Worm (Caenorhabditis elegans) whole organism, L3 larva: ENCODE data around the gene C13A2.10.

Experiments used
- R02D3.7 ChIP-seq: fragments of 150-350 bp; optimal IDR thresholded peaks from 2 replicates; lab custom pipeline; 2014; ENCODE audit warnings: missing biosample characterization, missing genetic modification characterization
- aly-2 ChIP-seq: fragments of 150-350 bp; optimal IDR thresholded peaks from 2 replicates; lab custom pipeline; 2014; ENCODE audit warnings: missing biosample characterization, missing genetic modification characterization
- ama-1 ChIP-seq: fragments of 150-350 bp; optimal IDR thresholded peaks from 2 replicates; lab custom pipeline; 2018
- ceh-16 ChIP-seq: sonication (generic microtip); optimal IDR thresholded peaks from 2 replicates; lab custom pipeline; 2017; ENCODE audit warnings: missing biosample characterization, missing genetic modification characterization
- ceh-82 ChIP-seq: fragments of 150-350 bp; optimal IDR thresholded peaks from 2 replicates; lab custom pipeline; 2014; ENCODE audit warnings: missing biosample characterization, missing genetic modification characterization
- daf-12 ChIP-seq: fragments of 150-350 bp; optimal IDR thresholded peaks from 2 replicates; lab custom pipeline; 2014; ENCODE audit warnings: missing biosample characterization, missing genetic modification reagents, missing genetic modification characterization
- egl-27 ChIP-seq: sonication (generic microtip); optimal IDR thresholded peaks from 4 replicates; lab custom pipeline; 2017; ENCODE audit warnings: missing biosample characterization, missing genetic modification reagents, missing genetic modification characterization
- elt-1 ChIP-seq: fragments of 150-350 bp; optimal IDR thresholded peaks from 2 replicates; lab custom pipeline; 2014; ENCODE audit warnings: missing biosample characterization, missing genetic modification characterization
- elt-2 ChIP-seq: sonication (generic microtip); optimal IDR thresholded peaks from 2 replicates; lab custom pipeline; 2016; ENCODE audit warnings: missing genetic modification reagents, mild to moderate bottlenecking, missing genetic modification characterization, missing compliant biosample characterization
- elt-3 ChIP-seq, 3 experiments: fragments of 150-350 bp in 1 of 3; sonication (generic microtip) in 2 of 3; optimal IDR thresholded peaks; 2 replicates in 2 of 3; 4 replicates in 1 of 3; lab custom pipeline; 2014 to 2017; ENCODE audit warnings: missing biosample characterization in 3 of 3, missing genetic modification characterization in 3 of 3
- eor-1 ChIP-seq, 2 experiments: fragments of 150-350 bp; optimal IDR thresholded peaks; 2 replicates each; lab custom pipeline; 2014 to 2018; ENCODE audit warnings: missing biosample characterization in 2 of 2, missing genetic modification characterization in 2 of 2
- fkh-10 ChIP-seq: sonication (generic microtip); optimal IDR thresholded peaks from 2 replicates; lab custom pipeline; 2017; ENCODE audit warnings: missing biosample characterization, missing genetic modification reagents, missing genetic modification characterization
- fos-1 ChIP-seq: fragments of 150-350 bp; optimal IDR thresholded peaks from 2 replicates; lab custom pipeline; 2014; ENCODE audit warnings: missing biosample characterization, missing genetic modification characterization
- hmg-11 ChIP-seq: sonication (generic microtip); optimal IDR thresholded peaks from 2 replicates; lab custom pipeline; 2016; ENCODE audit warnings: missing genetic modification characterization, missing compliant biosample characterization
- jun-1 ChIP-seq: fragments of 150-350 bp; optimal IDR thresholded peaks from 2 replicates; lab custom pipeline; 2014; ENCODE audit warnings: missing biosample characterization, missing genetic modification reagents, missing genetic modification characterization
- lin-15B ChIP-seq: fragments of 150-350 bp; optimal IDR thresholded peaks from 2 replicates; lab custom pipeline; 2014; ENCODE audit warnings: missing biosample characterization, missing genetic modification characterization
- lin-39 ChIP-seq: fragments of 150-350 bp; optimal IDR thresholded peaks from 2 replicates; lab custom pipeline; 2018; ENCODE audit warnings: missing biosample characterization, missing genetic modification reagents, missing genetic modification characterization
- lsy-12 ChIP-seq: sonication (generic microtip); optimal IDR thresholded peaks from 2 replicates; lab custom pipeline; 2016; ENCODE audit warnings: mild to moderate bottlenecking, missing genetic modification characterization, missing compliant biosample characterization
- mdl-1 ChIP-seq: fragments of 150-350 bp; optimal IDR thresholded peaks from 2 replicates; lab custom pipeline; 2014; ENCODE audit warnings: missing biosample characterization, missing genetic modification characterization
- mml-1 ChIP-seq: fragments of 150-350 bp; sonication (generic microtip); optimal IDR thresholded peaks from 3 replicates; lab custom pipeline; 2014; ENCODE audit warnings: missing biosample characterization, missing genetic modification characterization
- nfya-1 ChIP-seq: sonication (generic microtip); optimal IDR thresholded peaks from 2 replicates; lab custom pipeline; 2017; ENCODE audit warnings: missing genetic modification characterization, mild to moderate bottlenecking, missing compliant biosample characterization, antibody characterized with exemption, moderate library complexity; ENCODE audit not compliant: insufficient read depth
- nhr-11 ChIP-seq: fragments of 150-350 bp; optimal IDR thresholded peaks from 2 replicates; lab custom pipeline; 2014; ENCODE audit warnings: missing biosample characterization, missing genetic modification characterization
- nhr-12 ChIP-seq: fragments of 150-350 bp; optimal IDR thresholded peaks from 2 replicates; lab custom pipeline; 2014; ENCODE audit warnings: missing biosample characterization, missing genetic modification characterization
- nhr-23 ChIP-seq: fragments of 150-350 bp; optimal IDR thresholded peaks from 2 replicates; lab custom pipeline; 2014; ENCODE audit warnings: missing biosample characterization, missing genetic modification reagents, missing genetic modification characterization
- nhr-237 ChIP-seq: fragments of 150-350 bp; optimal IDR thresholded peaks from 2 replicates; lab custom pipeline; 2014; ENCODE audit warnings: missing biosample characterization, missing genetic modification characterization
- nhr-28 ChIP-seq: fragments of 150-350 bp; optimal IDR thresholded peaks from 2 replicates; lab custom pipeline; 2014; ENCODE audit warnings: missing biosample characterization, missing genetic modification characterization
- nhr-43 ChIP-seq: sonication (generic microtip); optimal IDR thresholded peaks from 2 replicates; lab custom pipeline; 2016; ENCODE audit warnings: mild to moderate bottlenecking, missing genetic modification characterization, missing compliant biosample characterization; ENCODE audit not compliant: poor library complexity, severe bottlenecking
- nhr-67 ChIP-seq: fragments of 150-350 bp; optimal IDR thresholded peaks from 2 replicates; lab custom pipeline; 2014; ENCODE audit warnings: missing biosample characterization, missing genetic modification characterization
- nhr-76 ChIP-seq: fragments of 150-350 bp; sonication (generic microtip); optimal IDR thresholded peaks from 5 replicates; lab custom pipeline; 2014; ENCODE audit warnings: missing biosample characterization, missing genetic modification characterization
- nhr-77 ChIP-seq: fragments of 150-350 bp; optimal IDR thresholded peaks from 2 replicates; lab custom pipeline; 2014; ENCODE audit warnings: missing biosample characterization, missing genetic modification characterization
- pha-4 ChIP-seq: fragments of 150-350 bp; optimal IDR thresholded peaks from 2 replicates; lab custom pipeline; 2014; ENCODE audit warnings: missing biosample characterization, missing genetic modification reagents, missing genetic modification characterization
- sea-2 ChIP-seq: fragments of 150-350 bp; sonication (generic microtip); optimal IDR thresholded peaks from 4 replicates; lab custom pipeline; 2014; ENCODE audit warnings: missing biosample characterization, missing genetic modification reagents, missing genetic modification characterization
- skn-1 ChIP-seq: fragments of 150-350 bp; optimal IDR thresholded peaks from 2 replicates; lab custom pipeline; 2014; ENCODE audit warnings: missing biosample characterization, missing genetic modification characterization
- snpc-4 ChIP-seq: fragments of 150-350 bp; optimal IDR thresholded peaks from 2 replicates; lab custom pipeline; 2014; ENCODE audit warnings: missing biosample characterization, missing genetic modification characterization
- tbx-2 ChIP-seq: sonication (generic microtip); optimal IDR thresholded peaks from 2 replicates; lab custom pipeline; 2016; ENCODE audit warnings: mild to moderate bottlenecking, missing genetic modification characterization, missing compliant biosample characterization
- unc-39 ChIP-seq: sonication (generic microtip); optimal IDR thresholded peaks from 4 replicates; lab custom pipeline; 2017; ENCODE audit warnings: missing biosample characterization, missing genetic modification characterization
- unc-62 ChIP-seq: fragments of 150-350 bp; sonication (generic microtip); optimal IDR thresholded peaks from 4 replicates; lab custom pipeline; 2014; ENCODE audit warnings: missing biosample characterization, missing genetic modification reagents, missing genetic modification characterization
- zag-1 ChIP-seq: fragments of 150-350 bp; optimal IDR thresholded peaks from 2 replicates; lab custom pipeline; 2014; ENCODE audit warnings: missing biosample characterization, missing genetic modification characterization
- ztf-11 ChIP-seq: fragments of 150-350 bp; optimal IDR thresholded peaks from 2 replicates; lab custom pipeline; 2014; ENCODE audit warnings: missing biosample characterization, missing genetic modification characterization
- ztf-4 ChIP-seq: fragments of 150-350 bp; optimal IDR thresholded peaks from 2 replicates; lab custom pipeline; 2014; ENCODE audit warnings: missing biosample characterization, missing genetic modification characterization

C13A2.10 gene

DNA sequence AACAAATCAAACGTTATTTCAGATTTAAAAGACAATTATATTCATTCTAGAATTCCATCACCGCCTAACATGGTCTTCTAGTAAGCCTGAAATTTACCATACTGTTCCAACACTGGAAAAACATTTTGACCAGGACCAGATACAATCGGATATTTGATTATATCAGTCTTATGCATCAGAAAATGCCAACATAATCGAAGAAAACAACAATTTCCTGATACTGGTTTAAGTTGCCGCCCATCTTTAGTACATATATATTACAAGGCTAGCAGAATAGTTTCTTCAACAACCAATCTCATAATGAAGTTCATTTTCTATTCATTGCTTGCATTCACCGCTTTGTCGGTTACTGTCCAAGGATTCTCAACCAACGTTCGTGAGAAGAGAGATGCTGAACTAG lies 15.9 kb downstream of the C13A2.10 start, which contains the start of gene C13A2.12:
C13A2.12 (plus strand) TSS at position 301 of the 400 bp plus-strand sequence.
- TF ChIP-seq elt-2 (tag; lab: Kevin White, UChicago): no peak
- TF ChIP-seq tbx-2 (tag; lab: Kevin White, UChicago): no peak
- TF ChIP-seq nhr-28 (tag; lab: Kevin White, UChicago): no peak

- TF ChIP-seq lin-15B (tag; lab: Kevin White, UChicago) (no peak), tbx-2 (tag; lab: Kevin White, UChicago) (no peak), hmg-11 (tag; lab: Kevin White, UChicago) (no peak), lin-39 (tag; lab: Kevin White, UChicago) (no peak), elt-1 (no peak), eor-1 (tag; optimal IDR thresholded peaks at IDR 0.05; lab: Kevin White, UChicago) (no peak), nhr-237 (tag; lab: Kevin White, UChicago) (no peak), elt-3 (tag; optimal IDR thresholded peaks at IDR 0.05; lab: Kevin White, UChicago) (no peak), fos-1 (tag; lab: Kevin White, UChicago) (no peak), nhr-77 (no peak), jun-1 (tag; lab: Kevin White, UChicago) (no peak), nhr-67 (tag; lab: Kevin White, UChicago) (no peak), zag-1 (tag; lab: Kevin White, UChicago) (no peak), ztf-4 (tag; lab: Kevin White, UChicago) (no peak), nfya-1 (tag; lab: Kevin White, UChicago) (no peak), ama-1 (lab: Kevin White, UChicago) (no peak)
- TF ChIP-seq, all 47 proteins: peak for 0
Measured at ce11 chrV:7255095-7255494, 19.8 kb downstream of the C13A2.10 start, which contains the start of gene C05C8.8. C05C8.8 (minus strand) TSS chrV:7255195.

DNA sequence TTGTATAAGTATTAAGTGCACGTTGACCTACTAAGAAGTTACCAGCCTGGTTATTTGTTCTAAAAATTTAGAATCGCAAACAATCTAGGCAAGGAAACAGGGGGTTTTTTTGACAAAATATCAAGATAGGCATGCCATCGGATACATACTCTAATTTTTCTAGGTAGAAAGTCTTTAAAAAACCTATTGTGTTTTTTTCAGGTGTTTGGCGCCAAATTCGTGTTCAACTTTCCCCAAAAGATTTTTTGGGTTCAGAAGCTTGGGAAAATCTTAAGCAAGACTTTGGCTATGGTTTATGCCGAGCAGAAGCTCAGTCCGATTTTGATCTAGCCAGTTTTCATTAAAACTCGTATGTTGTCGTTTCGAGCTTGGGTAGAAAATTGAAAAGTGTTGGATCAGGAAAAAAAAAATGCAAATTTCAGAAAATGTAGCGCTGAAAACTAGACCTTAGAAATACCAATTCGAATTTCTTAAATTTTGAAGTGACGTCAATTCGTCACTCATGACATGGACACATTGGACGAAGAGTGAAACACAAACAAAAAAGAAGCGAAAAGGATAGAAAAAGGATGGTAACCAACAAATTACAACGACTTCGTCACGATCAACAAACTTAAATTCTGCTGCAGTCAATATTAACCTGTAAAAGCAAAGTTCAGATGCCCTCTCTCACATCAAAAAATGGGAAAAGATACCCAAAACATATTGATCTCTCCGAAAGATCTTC lies 26.5 kb downstream of the C13A2.10 start:
- TF ChIP-seq elt-3 (tag; optimal IDR thresholded peaks at IDR 0.05; lab: Kevin White, UChicago) (no peak), R02D3.7 (tag; lab: Kevin White, UChicago) (no peak), pha-4 (tag; lab: Kevin White, UChicago) (no peak), skn-1 (tag; lab: Kevin White, UChicago) (no peak), egl-27 (no peak), ceh-82 (tag; lab: Kevin White, UChicago) (no peak), daf-12 (tag; lab: Kevin White, UChicago) (no peak), jun-1 (tag; lab: Kevin White, UChicago) (no peak), unc-39 (no peak), nfya-1 (tag; lab: Kevin White, UChicago) (no peak), fkh-10 (no peak), lsy-12 (tag; lab: Kevin White, UChicago) (no peak), lin-15B (tag; lab: Kevin White, UChicago) (no peak), ztf-4 (tag; lab: Kevin White, UChicago) (no peak), mdl-1 (no peak), unc-62 (no peak), sea-2 (GFP tag; lab: Kevin White, UChicago) (no peak), nhr-43 (tag; lab: Kevin White, UChicago) (no peak), zag-1 (tag; lab: Kevin White, UChicago) (no peak), ceh-16 (no peak)

DNA sequence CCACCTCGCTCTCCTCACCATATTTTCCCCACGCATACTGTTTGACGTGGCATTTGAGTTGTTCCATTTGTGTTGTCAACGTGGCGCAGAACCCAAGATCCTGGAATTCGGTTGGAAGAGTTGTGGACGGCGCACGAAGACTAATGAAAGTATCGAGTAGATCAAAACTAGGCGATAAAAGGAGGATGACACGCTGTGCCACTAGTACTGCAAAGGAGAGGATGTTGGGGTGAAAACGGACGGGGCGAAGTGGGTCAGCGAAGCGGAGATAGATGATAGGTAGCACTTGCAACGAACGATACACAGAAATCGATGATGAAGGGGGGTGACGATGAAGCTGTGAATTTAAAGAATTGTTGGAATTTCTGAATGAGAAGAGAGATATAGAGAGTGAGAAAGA lies 27.9 kb downstream of the C13A2.10 start, which contains the start of gene C05C8.7:
C05C8.7 (minus strand) TSS at position 100 of the 400 bp plus-strand sequence.
- TF ChIP-seq nhr-23 (tag; lab: Kevin White, UChicago) (peak; percentile 55), aly-2 (no peak)

DNA sequence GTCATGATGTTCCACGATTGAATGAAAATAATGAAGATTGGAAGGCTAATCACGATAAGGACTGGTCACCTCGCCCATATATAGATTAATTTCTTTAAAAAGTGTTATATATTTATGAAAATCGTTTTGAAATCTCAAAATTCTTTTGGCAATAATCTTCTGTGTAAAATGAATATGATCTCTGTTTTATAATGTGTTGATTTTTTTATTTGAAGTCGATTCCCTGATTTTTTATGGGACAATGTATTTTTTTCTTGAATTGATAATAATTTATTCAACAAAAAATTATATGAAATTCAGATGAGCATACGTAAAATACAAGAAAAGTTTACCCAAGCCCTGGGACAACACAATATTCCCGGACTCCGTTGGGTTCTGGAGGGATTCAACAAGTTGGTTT lies 35.4 kb downstream of the C13A2.10 start, which contains the start of gene C05C8.1:
C05C8.1 (plus strand) TSS at position 301 of the 400 bp plus-strand sequence.
- TF ChIP-seq snpc-4 (tag; lab: Kevin White, UChicago) (no peak), nhr-11 (no peak), ztf-4 (tag; lab: Kevin White, UChicago) (no peak), mdl-1 (no peak), skn-1 (tag; lab: Kevin White, UChicago) (no peak), nhr-77 (no peak), lin-15B (tag; lab: Kevin White, UChicago) (no peak), sea-2 (GFP tag; lab: Kevin White, UChicago) (no peak), fkh-10 (no peak), aly-2 (no peak), hmg-11 (tag; lab: Kevin White, UChicago) (no peak), nhr-28 (tag; lab: Kevin White, UChicago) (no peak), fos-1 (tag; lab: Kevin White, UChicago) (no peak), nfya-1 (tag; lab: Kevin White, UChicago) (no peak), nhr-23 (tag; lab: Kevin White, UChicago) (no peak), nhr-76 (tag; lab: Kevin White, UChicago) (no peak), nhr-12 (tag; lab: Kevin White, UChicago) (no peak), ztf-11 (tag; lab: Kevin White, UChicago) (no peak), mml-1 (tag; lab: Kevin White, UChicago) (no peak), lin-39 (tag; lab: Kevin White, UChicago) (no peak)
